Fruit fly (Drosophila melanogaster) whole organism, pupa: Measurements from ENCODE around the gene CG6071.

Experiments
- CG13204 ChIP-seq: fragments of 200-800 bp; sonication (Bioruptor generic); optimal IDR thresholded peaks from 2 replicates; lab custom pipeline; 2018; ENCODE audit warnings: missing biosample characterization, mild to moderate bottlenecking, missing genetic modification characterization, moderate library complexity
- CG15710 ChIP-seq: fragments of 200-800 bp; sonication (Bioruptor generic); optimal IDR thresholded peaks from 2 replicates; lab custom pipeline; 2018; ENCODE audit warnings: missing biosample characterization, mild to moderate bottlenecking, missing genetic modification characterization, moderate library complexity
- CG17806 ChIP-seq: fragments of 200-800 bp; sonication (Bioruptor generic); optimal IDR thresholded peaks from 2 replicates; lab custom pipeline; 2018; ENCODE audit warnings: missing biosample characterization, mild to moderate bottlenecking, missing genetic modification characterization, moderate library complexity
- CG32121 ChIP-seq: fragments of 200-800 bp; sonication (Bioruptor generic); IDR thresholded peaks from 2 replicates; pipeline ENCODE4 v1.3.6; 2022; ENCODE audit warnings: missing biosample characterization, missing genetic modification characterization
- CG34367 ChIP-seq: fragments of 200-800 bp; sonication (Bioruptor generic); optimal IDR thresholded peaks from 2 replicates; lab custom pipeline; 2018; ENCODE audit warnings: missing biosample characterization, mild to moderate bottlenecking, missing genetic modification characterization
- CG8159 ChIP-seq: fragments of 200-800 bp; sonication (Bioruptor generic); optimal IDR thresholded peaks from 3 replicates; lab custom pipeline; 2018; ENCODE audit warnings: missing biosample characterization, mild to moderate bottlenecking, missing genetic modification characterization, moderate library complexity
- CG8301 ChIP-seq: fragments of 200-800 bp; sonication (Bioruptor generic); optimal IDR thresholded peaks from 2 replicates; lab custom pipeline; 2018; ENCODE audit warnings: missing biosample characterization, mild to moderate bottlenecking, missing genetic modification characterization
- CG9948 ChIP-seq: fragments of 200-800 bp; sonication (Bioruptor generic); optimal IDR thresholded peaks from 2 replicates; lab custom pipeline; 2018; ENCODE audit warnings: missing biosample characterization, mild to moderate bottlenecking, missing genetic modification characterization, moderate library complexity
- EcR ChIP-seq: fragments of 200-800 bp; sonication (Bioruptor generic); optimal IDR thresholded peaks from 3 replicates; lab custom pipeline; 2019; ENCODE audit warnings: missing biosample characterization, missing genetic modification characterization, mild to moderate bottlenecking, moderate library complexity, missing genetic modification reagents
- Ets98B ChIP-seq: fragments of 200-800 bp; sonication (Bioruptor generic); IDR thresholded peaks from 2 replicates; pipeline ENCODE4 v1.3.6; 2022; ENCODE audit warnings: missing biosample characterization, missing genetic modification characterization
- Pif1A ChIP-seq: fragments of 200-800 bp; sonication (Bioruptor generic); optimal IDR thresholded peaks from 3 replicates; lab custom pipeline; 2016; ENCODE audit warnings: missing biosample characterization, missing genetic modification characterization
- Snoo ChIP-seq: fragments of 200-800 bp; sonication (Bioruptor generic); optimal IDR thresholded peaks from 3 replicates; lab custom pipeline; 2017; ENCODE audit warnings: missing biosample characterization, mild to moderate bottlenecking, missing genetic modification characterization, inconsistent platforms
- rn ChIP-seq: fragments of 200-800 bp; sonication (Bioruptor generic); IDR thresholded peaks from 2 replicates; pipeline ENCODE4 v1.3.6; 2022; ENCODE audit warnings: missing biosample characterization, missing genetic modification characterization

DNA sequence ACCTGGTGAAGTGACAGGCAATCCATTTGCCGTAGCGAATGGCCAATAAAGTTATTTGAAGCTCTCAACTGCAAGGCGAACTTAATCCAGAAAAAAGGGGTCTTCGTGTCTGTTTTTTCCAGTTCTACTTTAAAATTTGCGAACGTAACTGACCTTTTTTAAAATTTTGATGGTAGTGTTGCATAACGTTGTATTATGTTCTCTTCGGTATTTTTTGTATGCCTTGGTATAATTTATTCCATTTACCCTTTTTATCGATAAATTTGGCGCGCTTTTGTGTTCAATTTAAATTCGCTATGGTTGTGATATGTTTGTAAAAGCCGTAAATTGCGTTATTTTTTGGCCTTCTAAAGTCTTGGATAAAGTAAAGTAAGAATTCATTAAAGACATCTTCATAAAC, 15.1 kb downstream of the CG6071 start:
- TF ChIP-seq Snoo (tag; lab: Kevin White, UChicago), result no peak
- no peak for TF ChIP-seq CG9948 (tag; lab: Kevin White, UChicago)
- TF ChIP-seq CG34367 (tag; lab: Kevin White, UChicago), result no peak
- TF ChIP-seq CG15710 (tag; lab: Kevin White, UChicago), result no peak
- no peak for TF ChIP-seq EcR
- TF ChIP-seq CG8159, result no peak
- TF ChIP-seq CG13204, result no peak
- no peak for TF ChIP-seq Ets98B (GFP tag; lab: Robert Waterston, UW)
- TF ChIP-seq CG17806 (tag; lab: Kevin White, UChicago), result no peak
- TF ChIP-seq CG8301 (tag; lab: Kevin White, UChicago), result no peak
- no peak for TF ChIP-seq CG32121 (GFP tag; lab: Robert Waterston, UW)
- no peak for TF ChIP-seq rn (GFP tag; lab: Robert Waterston, UW)
- TF ChIP-seq Pif1A (GFP tag; lab: Kevin White, UChicago), result no peak
